Worm (Caenorhabditis elegans) whole organism, early embryonic: ENCODE measurements around the gene srh-75.

Experiments
- B0310.2 ChIP-seq: sonication (generic microtip); optimal IDR thresholded peaks from 2 replicates; lab custom pipeline; 2016; ENCODE audit warnings: mild to moderate bottlenecking, missing genetic modification characterization, missing compliant biosample characterization
- F13C5.2 ChIP-seq: sonication (generic microtip); optimal IDR thresholded peaks from 2 replicates; lab custom pipeline; 2017; ENCODE audit warnings: mild to moderate bottlenecking, missing genetic modification characterization, inconsistent platforms, missing compliant biosample characterization
- aly-1 ChIP-seq: sonication (generic microtip); optimal IDR thresholded peaks from 2 replicates; lab custom pipeline; 2016; ENCODE audit warnings: missing genetic modification characterization, missing compliant biosample characterization
- ama-1 ChIP-seq: fragments of 150-350 bp; optimal IDR thresholded peaks from 2 replicates; lab custom pipeline; 2014
- ceh-13 ChIP-seq: fragments of 200-800 bp; sonication (Bioruptor generic); optimal IDR thresholded peaks from 2 replicates; lab custom pipeline; 2018; ENCODE audit warnings: mild to moderate bottlenecking, missing genetic modification characterization, missing compliant biosample characterization
- ceh-36 ChIP-seq: sonication (generic microtip); optimal IDR thresholded peaks from 2 replicates; lab custom pipeline; 2016; ENCODE audit warnings: missing genetic modification characterization, inconsistent platforms, missing compliant biosample characterization
- ets-7 ChIP-seq: sonication (generic microtip); optimal IDR thresholded peaks from 2 replicates; lab custom pipeline; 2016; ENCODE audit warnings: missing genotype, missing genetic modification characterization, missing compliant biosample characterization
- flt-1 ChIP-seq: fragments of 200-800 bp; sonication (Bioruptor generic); IDR thresholded peaks from 2 replicates; pipeline ENCODE4 v1.3.6; 2022; ENCODE audit warnings: missing genetic modification characterization, missing compliant biosample characterization
- hmbx-1 ChIP-seq: sonication (generic microtip); optimal IDR thresholded peaks from 2 replicates; lab custom pipeline; 2016; ENCODE audit warnings: mild to moderate bottlenecking, missing genetic modification characterization, missing compliant biosample characterization
- hmg-4 ChIP-seq: fragments of 200-800 bp; sonication (Bioruptor generic); optimal IDR thresholded peaks from 2 replicates; lab custom pipeline; 2018; ENCODE audit warnings: mild to moderate bottlenecking, missing genetic modification characterization, missing compliant biosample characterization
- hnd-1 ChIP-seq: sonication (generic microtip); optimal IDR thresholded peaks from 2 replicates; lab custom pipeline; 2016; ENCODE audit warnings: missing genetic modification characterization, missing compliant biosample characterization
- pes-1 ChIP-seq: fragments of 200-800 bp; sonication (Bioruptor generic); IDR thresholded peaks from 2 replicates; pipeline ENCODE4 v1.3.6; 2022; ENCODE audit warnings: missing genetic modification reagents, missing genetic modification characterization, missing compliant biosample characterization
- scrt-1 ChIP-seq: fragments of 200-800 bp; sonication (Bioruptor generic); IDR thresholded peaks from 2 replicates; pipeline ENCODE4 v1.3.6; 2022; ENCODE audit warnings: missing genetic modification characterization, missing compliant biosample characterization
- sea-1 ChIP-seq: fragments of 200-800 bp; sonication (Bioruptor generic); conservative IDR thresholded peaks from 2 replicates; pipeline ENCODE4 v1.3.6; 2022; ENCODE audit warnings: missing genetic modification characterization, missing compliant biosample characterization
- tbx-11 ChIP-seq: fragments of 200-800 bp; sonication (Bioruptor generic); IDR thresholded peaks from 2 replicates; pipeline ENCODE4 v1.3.6; 2022; ENCODE audit warnings: missing genetic modification characterization, missing compliant biosample characterization
- tbx-37 ChIP-seq: fragments of 200-800 bp; sonication (Bioruptor generic); conservative IDR thresholded peaks from 2 replicates; pipeline ENCODE4 v1.3.6; 2022; ENCODE audit warnings: missing genetic modification reagents, missing genetic modification characterization, missing compliant biosample characterization
- tra-4 ChIP-seq: sonication (generic microtip); optimal IDR thresholded peaks from 2 replicates; lab custom pipeline; 2017; ENCODE audit warnings: missing genetic modification characterization, missing compliant biosample characterization

srh-75 gene

ce11 chrV:11057043-11057442 is at the start of gene srh-75:
srh-75 (minus strand) TSS chrV:11057143.
- TF ChIP-seq tbx-37 (GFP tag; lab: Robert Waterston, UW) (no peak), flt-1 (GFP tag; lab: Robert Waterston, UW) (no peak), ets-7 (tag; lab: Kevin White, UChicago) (no peak), ama-1 (lab: Kevin White, UChicago) (no peak), B0310.2 (no peak), hnd-1 (tag; lab: Kevin White, UChicago) (no peak), sea-1 (GFP tag; lab: Robert Waterston, UW) (no peak), aly-1 (no peak), hmg-4 (GFP tag; lab: Kevin White, UChicago) (no peak), hmbx-1 (no peak), F13C5.2 (no peak), tra-4 (tag; lab: Kevin White, UChicago) (no peak), ceh-36 (tag; lab: Kevin White, UChicago) (no peak), tbx-11 (GFP tag; lab: Robert Waterston, UW) (no peak), scrt-1 (GFP tag; lab: Robert Waterston, UW) (no peak), ceh-13 (GFP tag; lab: Kevin White, UChicago) (no peak), pes-1 (no peak)

DNA sequence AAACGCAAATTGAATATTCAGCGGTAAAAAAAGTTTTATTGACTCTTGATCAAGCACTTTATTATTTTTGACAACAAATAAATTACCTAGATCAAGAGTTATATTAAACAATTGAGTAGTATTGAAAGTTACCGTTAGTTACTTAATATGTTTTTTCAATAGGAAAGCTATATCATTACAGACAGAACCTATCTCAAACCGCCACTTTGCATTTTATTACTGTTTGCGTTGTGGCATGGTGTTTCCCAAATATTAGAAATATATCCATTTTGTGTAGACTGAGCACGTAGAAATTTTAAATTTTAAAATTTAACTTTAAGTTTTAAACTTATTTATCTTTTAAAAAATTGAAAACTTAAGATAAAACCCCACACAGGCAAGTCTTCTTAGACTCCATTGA is 47.5 kb upstream of the srh-75 start:
- TF ChIP-seq hmg-4 (GFP tag; lab: Kevin White, UChicago) (no peak), tbx-11 (GFP tag; lab: Robert Waterston, UW) (no peak), tbx-37 (GFP tag; lab: Robert Waterston, UW) (no peak), hmbx-1 (no peak), ceh-36 (tag; lab: Kevin White, UChicago) (no peak), sea-1 (GFP tag; lab: Robert Waterston, UW) (no peak), F13C5.2 (no peak), B0310.2 (no peak), aly-1 (no peak), pes-1 (no peak), flt-1 (GFP tag; lab: Robert Waterston, UW) (no peak), scrt-1 (GFP tag; lab: Robert Waterston, UW) (no peak), ceh-13 (GFP tag; lab: Kevin White, UChicago) (no peak), ets-7 (tag; lab: Kevin White, UChicago) (no peak), ama-1 (lab: Kevin White, UChicago) (no peak), tra-4 (tag; lab: Kevin White, UChicago) (no peak), hnd-1 (tag; lab: Kevin White, UChicago) (no peak)

DNA sequence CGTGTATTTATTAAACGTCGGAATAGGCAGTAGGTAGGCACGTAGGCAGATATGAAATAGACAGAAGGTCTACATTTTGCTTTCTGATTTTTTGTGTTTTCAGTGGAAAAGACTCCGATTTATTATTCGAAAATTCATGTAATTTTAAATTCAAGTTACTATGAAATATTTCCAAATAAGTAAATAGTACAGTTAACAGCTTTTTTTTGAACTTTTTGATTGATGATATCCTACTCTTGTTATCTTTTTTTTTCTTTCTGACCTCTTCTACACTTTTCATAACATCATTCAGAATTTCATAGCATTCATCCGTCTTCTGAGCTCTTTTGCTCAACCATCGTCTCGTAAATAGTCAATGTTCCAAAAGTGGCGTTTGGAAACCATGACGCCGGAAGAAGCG is 41.7 kb upstream of the srh-75 start, which contains the start of gene cdkl-1:
TSS of gene cdkl-1 (plus strand) at position 301 of the 400 bp plus-strand sequence.
- no peak for TF ChIP-seq hmbx-1
- no peak for TF ChIP-seq sea-1 (GFP tag; lab: Robert Waterston, UW)
- TF ChIP-seq hmg-4 (GFP tag; lab: Kevin White, UChicago) = no peak
- TF ChIP-seq ceh-36 (tag; lab: Kevin White, UChicago) = no peak
- no peak for TF ChIP-seq tra-4 (tag; lab: Kevin White, UChicago)
- TF ChIP-seq ama-1 (lab: Kevin White, UChicago) = no peak
- TF ChIP-seq tbx-11 (GFP tag; lab: Robert Waterston, UW) = no peak
- no peak for TF ChIP-seq pes-1
- no peak for TF ChIP-seq hnd-1 (tag; lab: Kevin White, UChicago)

ce11 chrV:11095873-11096272 is 38.9 kb upstream of the srh-75 start, which contains the start of gene Y42A5A.3:
Y42A5A.3 (minus strand) TSS chrV:11095973.
- TF ChIP-seq flt-1 (GFP tag; lab: Robert Waterston, UW) = no peak
- no peak for TF ChIP-seq hnd-1 (tag; lab: Kevin White, UChicago)
- no peak for TF ChIP-seq B0310.2
- no peak for TF ChIP-seq ama-1 (lab: Kevin White, UChicago)
- no peak for TF ChIP-seq tbx-11 (GFP tag; lab: Robert Waterston, UW)
- TF ChIP-seq aly-1 = no peak
- no peak for TF ChIP-seq scrt-1 (GFP tag; lab: Robert Waterston, UW)
- TF ChIP-seq ceh-36 (tag; lab: Kevin White, UChicago) = no peak
- TF ChIP-seq tbx-37 (GFP tag; lab: Robert Waterston, UW) = no peak
- no peak for TF ChIP-seq ceh-13 (GFP tag; lab: Kevin White, UChicago)
- no peak for TF ChIP-seq tra-4 (tag; lab: Kevin White, UChicago)
- no peak for TF ChIP-seq sea-1 (GFP tag; lab: Robert Waterston, UW)
- no peak for TF ChIP-seq ets-7 (tag; lab: Kevin White, UChicago)
- TF ChIP-seq pes-1 = no peak

- TF ChIP-seq hmg-4 (GFP tag; lab: Kevin White, UChicago) (no peak), ceh-13 (GFP tag; lab: Kevin White, UChicago) (no peak), B0310.2 (no peak), sea-1 (GFP tag; lab: Robert Waterston, UW) (no peak), hmbx-1 (no peak)
Observed at ce11 chrV:11094698-11095097, 37.8 kb upstream of the srh-75 start.

- TF ChIP-seq flt-1 (GFP tag; lab: Robert Waterston, UW) = no peak
Observed at ce11 chrV:11093163-11094091, 36.5 kb upstream of the srh-75 start, which contains the start of gene lact-8. lact-8 (minus strand) TSS chrV:11093607.

DNA sequence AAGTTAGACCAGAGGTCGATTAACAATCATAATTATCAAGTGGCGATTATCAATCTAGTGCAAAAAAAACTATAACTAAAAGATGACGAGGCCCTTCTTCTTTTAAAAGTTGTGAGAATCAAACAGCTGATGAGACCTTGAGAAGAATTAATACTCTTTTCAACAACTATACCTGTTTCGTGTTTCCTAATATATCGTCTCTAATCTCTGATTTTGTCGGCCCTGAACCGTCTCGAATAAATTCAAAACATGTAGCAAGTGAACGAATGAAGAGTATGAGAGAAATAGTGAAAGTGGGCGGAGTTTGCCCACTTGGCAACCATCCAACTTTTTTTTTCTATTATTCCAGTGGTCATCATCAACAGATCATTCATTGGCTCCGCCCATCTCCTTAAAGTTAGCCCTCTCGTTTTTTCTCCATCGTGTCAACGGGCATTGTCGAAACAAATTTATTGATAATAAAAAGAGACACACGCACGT is 30.6 kb upstream of the srh-75 start, which contains the start of gene Y42A5A.1:
TSS of gene Y42A5A.1 (plus strand) at position 430 of the 480 bp plus-strand sequence.
- TF ChIP-seq flt-1 (GFP tag; lab: Robert Waterston, UW) = no peak
- no peak for TF ChIP-seq F13C5.2
- TF ChIP-seq B0310.2 = no peak
- no peak for TF ChIP-seq scrt-1 (GFP tag; lab: Robert Waterston, UW)
- no peak for TF ChIP-seq ceh-13 (GFP tag; lab: Kevin White, UChicago)
- no peak for TF ChIP-seq tbx-11 (GFP tag; lab: Robert Waterston, UW)
- no peak for TF ChIP-seq ceh-36 (tag; lab: Kevin White, UChicago)
- no peak for TF ChIP-seq hmg-4 (GFP tag; lab: Kevin White, UChicago)
- TF ChIP-seq hnd-1 (tag; lab: Kevin White, UChicago) = no peak
- no peak for TF ChIP-seq sea-1 (GFP tag; lab: Robert Waterston, UW)
- no peak for TF ChIP-seq hmbx-1
- no peak for TF ChIP-seq pes-1
- TF ChIP-seq aly-1 = no peak
- TF ChIP-seq ama-1 (lab: Kevin White, UChicago) = no peak
- no peak for TF ChIP-seq tbx-37 (GFP tag; lab: Robert Waterston, UW)
- no peak for TF ChIP-seq tra-4 (tag; lab: Kevin White, UChicago)
- no peak for TF ChIP-seq ets-7 (tag; lab: Kevin White, UChicago)
